Worm (Caenorhabditis elegans): ENCODE measurements around the gene Y9C2UA.1.

Y9C2UA.1 gene

ce11 chrII:9113759-9114158, 25.7 kb upstream of the Y9C2UA.1 start:
- no peak for TF ChIP-seq mab-5 (tag; optimal IDR thresholded peaks at IDR 0.05)
- no peak for TF ChIP-seq ceh-16 (tag; optimal IDR thresholded peaks at IDR 0.05)
- peak; percentile 69 for TF ChIP-seq blmp-1 (tag; optimal IDR thresholded peaks at IDR 0.05; ENCODE audit: insufficient read depth)
- no peak for TF ChIP-seq ama-1 (optimal IDR thresholded peaks at IDR 0.05)
- TF ChIP-seq sma-9 (GFP tag; optimal IDR thresholded peaks at IDR 0.05) = peak; percentile 46
- TF ChIP-seq sma-9 (tag; optimal IDR thresholded peaks at IDR 0.05) = no peak
- no peak for TF ChIP-seq elt-3 (tag; optimal IDR thresholded peaks at IDR 0.05)
- TF ChIP-seq mdl-1 (tag; optimal IDR thresholded peaks at IDR 0.05) = no peak
- TF ChIP-seq F13H6.1 (tag; optimal IDR thresholded peaks at IDR 0.05) = peak; percentile 36
- no peak for TF ChIP-seq peb-1 (tag; optimal IDR thresholded peaks at IDR 0.05)
- peak; percentile 68 for TF ChIP-seq fos-1 (tag; optimal IDR thresholded peaks at IDR 0.05)
- TF ChIP-seq nhr-77 (tag; optimal IDR thresholded peaks at IDR 0.05) = no peak
- TF ChIP-seq sem-4 (tag; optimal IDR thresholded peaks at IDR 0.05) = no peak
- no peak for TF ChIP-seq Y55F3AM.14 (GFP tag; optimal IDR thresholded peaks at IDR 0.05)
- TF ChIP-seq crh-2 (tag; optimal IDR thresholded peaks at IDR 0.05) = peak; percentile 41
- no peak for TF ChIP-seq nhr-10 (tag; optimal IDR thresholded peaks at IDR 0.05)
- no peak for TF ChIP-seq lin-13 (GFP tag; optimal IDR thresholded peaks at IDR 0.05)

- TF ChIP-seq ama-1 (optimal IDR thresholded peaks at IDR 0.05) (no peak), elt-3 (tag; optimal IDR thresholded peaks at IDR 0.05) (no peak), nhr-25 (tag; optimal IDR thresholded peaks at IDR 0.05) (no peak), snpc-4 (tag; optimal IDR thresholded peaks at IDR 0.05) (no peak), peb-1 (tag; optimal IDR thresholded peaks at IDR 0.05) (no peak), nhr-10 (tag; optimal IDR thresholded peaks at IDR 0.05) (no peak), sem-4 (tag; optimal IDR thresholded peaks at IDR 0.05) (no peak), nhr-6 (tag; optimal IDR thresholded peaks at IDR 0.05) (no peak), aly-2 (tag; optimal IDR thresholded peaks at IDR 0.05) (no peak), lin-39 (tag; optimal IDR thresholded peaks at IDR 0.05) (no peak), fos-1 (tag; optimal IDR thresholded peaks at IDR 0.05) (no peak), mbf-1 (tag; optimal IDR thresholded peaks at IDR 0.05) (no peak), egl-27 (tag; optimal IDR thresholded peaks at IDR 0.05) (no peak)
These were observed 24.5 kb upstream of the Y9C2UA.1 start for ce11 chrII:9114972-9115371.

- TF ChIP-seq ama-1 (optimal IDR thresholded peaks at IDR 0.05) = no peak
- peak; percentile 37 for TF ChIP-seq sma-9 (GFP tag; optimal IDR thresholded peaks at IDR 0.05)
- TF ChIP-seq sma-9 (tag; optimal IDR thresholded peaks at IDR 0.05) = no peak
- peak; percentile 32 for TF ChIP-seq crh-2 (tag; optimal IDR thresholded peaks at IDR 0.05)
- peak in 1 of 2 experiments; percentile 43 for TF ChIP-seq lsy-2 (tag; optimal IDR thresholded peaks at IDR 0.05)
- TF ChIP-seq nhr-21 (tag; optimal IDR thresholded peaks at IDR 0.05) = peak; percentile 58
- no peak for TF ChIP-seq fos-1 (tag; optimal IDR thresholded peaks at IDR 0.05)
These were observed 23.8 kb upstream of the Y9C2UA.1 start for ce11 chrII:9115644-9116043.

- TF ChIP-seq lsy-2 (tag; optimal IDR thresholded peaks at IDR 0.05) = peak in 1 of 2 experiments; percentile 1
- TF ChIP-seq nhr-129 (tag; optimal IDR thresholded peaks at IDR 0.05) = peak; percentile 35
- TF ChIP-seq fos-1 (tag; optimal IDR thresholded peaks at IDR 0.05) = peak; percentile 99
- no peak for TF ChIP-seq nhr-237 (tag; optimal IDR thresholded peaks at IDR 0.05)
These were observed 23.0 kb upstream of the Y9C2UA.1 start for ce11 chrII:9116404-9116803.

- TF ChIP-seq nhr-237 (tag; optimal IDR thresholded peaks at IDR 0.05) (no peak), ztf-4 (tag; optimal IDR thresholded peaks at IDR 0.05) (peak; percentile 46), nhr-6 (tag; optimal IDR thresholded peaks at IDR 0.05) (peak; percentile 6), ztf-1 (GFP tag; conservative IDR thresholded peaks at IDR 0.05) (no peak), nhr-129 (tag; optimal IDR thresholded peaks at IDR 0.05) (peak; percentile 1), ZK546.5 (tag; optimal IDR thresholded peaks at IDR 0.05) (no peak), C34F6.9 (tag; optimal IDR thresholded peaks at IDR 0.05) (peak; percentile 22), fos-1 (tag; optimal IDR thresholded peaks at IDR 0.05) (peak; percentile 92), nhr-21 (tag; optimal IDR thresholded peaks at IDR 0.05) (peak; percentile 78), dmd-4 (tag; optimal IDR thresholded peaks at IDR 0.05) (peak; percentile 25), sma-9 (GFP tag; optimal IDR thresholded peaks at IDR 0.05) (peak; percentile 80), sma-9 (tag; optimal IDR thresholded peaks at IDR 0.05) (no peak), R02D3.7 (tag; optimal IDR thresholded peaks at IDR 0.05) (no peak), zag-1 (tag; optimal IDR thresholded peaks at IDR 0.05) (peak; percentile 30), unc-39 (tag; optimal IDR thresholded peaks at IDR 0.05) (no peak), crh-2 (tag; optimal IDR thresholded peaks at IDR 0.05) (peak; percentile 47), lsy-2 (tag; optimal IDR thresholded peaks at IDR 0.05) (peak; percentile 5 to 56)
These were observed 21.6 kb upstream of the Y9C2UA.1 start for ce11 chrII:9117789-9118242.

Data from whole organism, L2 larva.